Fruit fly (Drosophila melanogaster) whole organism, embryonic: ENCODE data around the gene NFAT.

Experiments
- Awh ChIP-seq: fragments of 200-800 bp; sonication (Bioruptor generic); IDR thresholded peaks from 2 replicates; pipeline ENCODE4, ENCODE4 v1.3.6; 2022; ENCODE audit warnings: missing biosample characterization, missing genetic modification characterization
- C15 ChIP-seq: fragments of 200-800 bp; sonication (Bioruptor generic); IDR thresholded peaks from 3 replicates; pipeline ENCODE4 v1.3.6; 2022; ENCODE audit warnings: missing biosample characterization, missing genetic modification characterization
- CG10274 ChIP-seq: fragments of 200-800 bp; sonication (Bioruptor generic); optimal IDR thresholded peaks from 3 replicates; lab custom pipeline; 2017; ENCODE audit warnings: missing biosample characterization, mild to moderate bottlenecking, missing genetic modification characterization
- CG10959 ChIP-seq: fragments of 200-800 bp; sonication (Bioruptor generic); IDR thresholded peaks from 2 replicates; pipeline ENCODE4 v1.3.6; 2022; ENCODE audit warnings: missing biosample characterization, missing genetic modification characterization
- CG1647 ChIP-seq: fragments of 200-800 bp; sonication (Bioruptor generic); optimal IDR thresholded peaks from 3 replicates; lab custom pipeline; 2016; ENCODE audit warnings: missing biosample characterization, missing genetic modification characterization
- CG17359 ChIP-seq: fragments of 200-800 bp; sonication (Bioruptor generic); optimal IDR thresholded peaks from 3 replicates; lab custom pipeline; 2018; ENCODE audit warnings: missing biosample characterization, mild to moderate bottlenecking, missing genetic modification characterization, moderate library complexity
- CG18262 ChIP-seq: fragments of 200-800 bp; optimal IDR thresholded peaks from 3 replicates; lab custom pipeline; 2019; ENCODE audit warnings: missing biosample characterization, mild to moderate bottlenecking, missing genetic modification characterization, moderate library complexity
- CG18476 ChIP-seq: fragments of 200-800 bp; sonication (Bioruptor generic); optimal IDR thresholded peaks from 2 replicates; lab custom pipeline; 2016; ENCODE audit warnings: missing biosample characterization, mild to moderate bottlenecking, missing genetic modification characterization
- CG18599 ChIP-seq: fragments of 200-800 bp; sonication (Bioruptor generic); optimal IDR thresholded peaks from 3 replicates; lab custom pipeline; 2017; ENCODE audit warnings: missing biosample characterization, missing genetic modification characterization, mild to moderate bottlenecking, moderate library complexity, missing genetic modification reagents
- CG3281 ChIP-seq: fragments of 200-800 bp; sonication (Bioruptor generic); optimal IDR thresholded peaks from 3 replicates; lab custom pipeline; 2017; ENCODE audit warnings: missing biosample characterization, mild to moderate bottlenecking, missing genetic modification characterization
- CG33213 ChIP-seq: fragments of 200-800 bp; sonication (Bioruptor generic); optimal IDR thresholded peaks from 3 replicates; lab custom pipeline; 2016; ENCODE audit warnings: missing biosample characterization, missing genetic modification characterization
- CG3847 ChIP-seq: fragments of 200-800 bp; sonication (Bioruptor generic); IDR thresholded peaks from 2 replicates; pipeline ENCODE4 v1.3.6; 2022; ENCODE audit warnings: missing biosample characterization, missing genetic modification characterization
- CG7271 ChIP-seq: fragments of 200-800 bp; sonication (Bioruptor generic); optimal IDR thresholded peaks from 2 replicates; lab custom pipeline; 2018; ENCODE audit warnings: missing biosample characterization, mild to moderate bottlenecking, missing genetic modification characterization, moderate library complexity
- CG7357 ChIP-seq: fragments of 200-800 bp; sonication (Bioruptor generic); IDR thresholded peaks from 3 replicates; pipeline ENCODE4 v1.3.6; 2022; ENCODE audit warnings: missing biosample characterization, missing genetic modification characterization
- CG7372 ChIP-seq: fragments of 200-800 bp; sonication (Bioruptor generic); IDR thresholded peaks from 2 replicates; pipeline ENCODE4 v1.3.6; 2022; ENCODE audit warnings: missing biosample characterization, missing genetic modification characterization
- CG7556 ChIP-seq: fragments of 200-800 bp; sonication (Bioruptor generic); optimal IDR thresholded peaks from 2 replicates; lab custom pipeline; 2017; ENCODE audit warnings: missing biosample characterization, mild to moderate bottlenecking, missing genetic modification characterization
- CG7839 ChIP-seq: fragments of 200-800 bp; sonication (Bioruptor generic); optimal IDR thresholded peaks from 3 replicates; lab custom pipeline; 2018; ENCODE audit warnings: missing biosample characterization, mild to moderate bottlenecking, missing genetic modification characterization, moderate library complexity
- CG7928 ChIP-seq: fragments of 200-800 bp; sonication (Bioruptor generic); optimal IDR thresholded peaks from 2 replicates; lab custom pipeline; 2017; ENCODE audit warnings: missing biosample characterization, mild to moderate bottlenecking, missing genetic modification characterization
- CG8281 ChIP-seq: fragments of 200-800 bp; sonication (Bioruptor generic); optimal IDR thresholded peaks from 2 replicates; lab custom pipeline; 2018; ENCODE audit warnings: missing biosample characterization, mild to moderate bottlenecking, missing genetic modification characterization, moderate library complexity
- CG8924 ChIP-seq: fragments of 200-800 bp; optimal IDR thresholded peaks from 3 replicates; lab custom pipeline; 2019; ENCODE audit warnings: missing biosample characterization, mild to moderate bottlenecking, missing genetic modification characterization, moderate library complexity
- CG9437 ChIP-seq: fragments of 200-800 bp; sonication (Bioruptor generic); optimal IDR thresholded peaks from 2 replicates; lab custom pipeline; 2018; ENCODE audit warnings: missing biosample characterization, mild to moderate bottlenecking, missing genetic modification characterization
- CG9932 ChIP-seq: fragments of 200-800 bp; sonication (Bioruptor generic); IDR thresholded peaks from 2 replicates; pipeline ENCODE4 v1.3.6; 2022; ENCODE audit warnings: missing biosample characterization, missing genetic modification characterization
- Chrac-16 ChIP-seq: fragments of 200-800 bp; sonication (Bioruptor generic); optimal IDR thresholded peaks from 3 replicates; lab custom pipeline; 2016; ENCODE audit warnings: missing biosample characterization, missing genetic modification characterization
- D ChIP-seq, 2 experiments: fragments of 200-800 bp in 1 of 2; fragments of >200 bp in 1 of 2; sonication (Bioruptor generic) in 1 of 2; optimal IDR thresholded peaks; 2 replicates in 1 of 2; 3 replicates in 1 of 2; lab custom pipeline; 2017; ENCODE audit warnings: mild to moderate bottlenecking in 1 of 2, missing biosample characterization in 1 of 2, missing genetic modification characterization in 1 of 2, missing genetic modification reagents in 1 of 2
- D19A ChIP-seq: fragments of 200-800 bp; optimal IDR thresholded peaks from 3 replicates; lab custom pipeline; 2019; ENCODE audit warnings: missing biosample characterization, mild to moderate bottlenecking, missing genetic modification characterization, moderate library complexity
- Gug ChIP-seq: fragments of 200-800 bp; sonication (Bioruptor generic); IDR thresholded peaks from 4 replicates; pipeline ENCODE4 v1.3.6; 2022; ENCODE audit warnings: missing biosample characterization, missing genetic modification characterization
- Hr3 ChIP-seq: fragments of 200-800 bp; sonication (Bioruptor generic); optimal IDR thresholded peaks from 3 replicates; lab custom pipeline; 2016; ENCODE audit warnings: missing biosample characterization, missing genetic modification characterization
- MBD-R2 ChIP-seq: fragments of 200-800 bp; sonication (Bioruptor generic); IDR thresholded peaks from 2 replicates; pipeline ENCODE4 v1.3.6; 2022; ENCODE audit warnings: missing biosample characterization, missing genetic modification characterization
- MESR4 ChIP-seq: fragments of 200-800 bp; sonication (Bioruptor generic); optimal IDR thresholded peaks from 2 replicates; lab custom pipeline; 2018; ENCODE audit warnings: missing biosample characterization, mild to moderate bottlenecking, missing genetic modification characterization, moderate library complexity
- Max ChIP-seq: fragments of 200-800 bp; sonication (Bioruptor generic); optimal IDR thresholded peaks from 2 replicates; lab custom pipeline; 2016; ENCODE audit warnings: missing biosample characterization, mild to moderate bottlenecking, missing genetic modification characterization
- PHDP ChIP-seq: fragments of 200-800 bp; sonication (Bioruptor generic); optimal IDR thresholded peaks from 3 replicates; lab custom pipeline; 2018; ENCODE audit warnings: missing biosample characterization, mild to moderate bottlenecking, missing genetic modification characterization, moderate library complexity
- Sry-δ ChIP-seq: fragments of 200-800 bp; sonication (Bioruptor generic); optimal IDR thresholded peaks from 2 replicates; lab custom pipeline; 2016; ENCODE audit warnings: missing biosample characterization, missing genetic modification characterization
- Xrp1 ChIP-seq: fragments of 200-800 bp; sonication (Bioruptor generic); IDR thresholded peaks from 2 replicates; pipeline ENCODE4 v1.3.6; 2022; ENCODE audit warnings: missing biosample characterization, missing genetic modification characterization
- ara ChIP-seq: fragments of 200-800 bp; sonication (Bioruptor generic); IDR thresholded peaks from 2 replicates; pipeline ENCODE4 v1.3.6; 2022; ENCODE audit warnings: missing biosample characterization, missing genetic modification characterization
- cg ChIP-seq: fragments of 200-800 bp; sonication (Bioruptor generic); optimal IDR thresholded peaks from 3 replicates; lab custom pipeline; 2019; ENCODE audit warnings: missing biosample characterization, mild to moderate bottlenecking, missing genetic modification characterization, moderate library complexity
- cwo ChIP-seq: fragments of 200-800 bp; sonication (Bioruptor generic); optimal IDR thresholded peaks from 3 replicates; lab custom pipeline; 2017; ENCODE audit warnings: missing biosample characterization, missing genetic modification characterization, mild to moderate bottlenecking, moderate library complexity, missing genetic modification reagents
- dan ChIP-seq: fragments of 200-800 bp; sonication (Bioruptor generic); IDR thresholded peaks from 2 replicates; pipeline ENCODE4 v1.3.6; 2022; ENCODE audit warnings: missing biosample characterization, missing genetic modification characterization
- dmrt11E ChIP-seq: fragments of 200-800 bp; sonication (Bioruptor generic); optimal IDR thresholded peaks from 3 replicates; lab custom pipeline; 2018; ENCODE audit warnings: missing biosample characterization, mild to moderate bottlenecking, missing genetic modification characterization, moderate library complexity
- en ChIP-seq: fragments of 200-800 bp; sonication (Bioruptor generic); optimal IDR thresholded peaks from 2 replicates; lab custom pipeline; 2016; ENCODE audit warnings: missing biosample characterization, missing genetic modification characterization
- esg ChIP-seq: fragments of 200-800 bp; sonication (Bioruptor generic); conservative IDR thresholded peaks from 2 replicates; pipeline ENCODE4 v1.3.6; 2022; ENCODE audit warnings: missing biosample characterization, missing genetic modification characterization
- eyg ChIP-seq: fragments of 200-800 bp; sonication (Bioruptor generic); optimal IDR thresholded peaks from 3 replicates; lab custom pipeline; 2016; ENCODE audit warnings: missing biosample characterization, missing genetic modification characterization
- gro ChIP-seq: fragments of 200-800 bp; sonication (Bioruptor generic); optimal IDR thresholded peaks from 2 replicates; lab custom pipeline; 2016; ENCODE audit warnings: missing biosample characterization, missing genetic modification characterization
- ind ChIP-seq: fragments of 200-800 bp; sonication (Bioruptor generic); optimal IDR thresholded peaks from 3 replicates; lab custom pipeline; 2016; ENCODE audit warnings: missing biosample characterization, missing genetic modification characterization
- insv ChIP-seq, 2 experiments: fragments of 200-800 bp; sonication (Bioruptor generic); optimal IDR thresholded peaks; 3 replicates each; lab custom pipeline; 2016 to 2018; ENCODE audit warnings: missing biosample characterization in 2 of 2, missing genetic modification characterization in 2 of 2
- nmo ChIP-seq: fragments of 200-800 bp; sonication (Bioruptor generic); optimal IDR thresholded peaks from 2 replicates; lab custom pipeline; 2018; ENCODE audit warnings: missing biosample characterization, mild to moderate bottlenecking, missing genetic modification characterization, moderate library complexity
- ro ChIP-seq: fragments of 200-800 bp; sonication (Bioruptor generic); IDR thresholded peaks from 2 replicates; pipeline ENCODE4 v1.3.6; 2022; ENCODE audit warnings: missing biosample characterization, missing genetic modification characterization
- sens ChIP-seq: fragments of 200-800 bp; sonication (Bioruptor generic); peaks from one replicate; lab custom pipeline; 2016; ENCODE audit warnings: missing biosample characterization, missing genetic modification characterization
- sqz ChIP-seq: fragments of 200-800 bp; sonication (Bioruptor generic); optimal IDR thresholded peaks from 3 replicates; lab custom pipeline; 2018; ENCODE audit warnings: missing biosample characterization, mild to moderate bottlenecking, missing genetic modification characterization
- zen ChIP-seq: fragments of 200-800 bp; sonication (Bioruptor generic); optimal IDR thresholded peaks from 3 replicates; lab custom pipeline; 2018; ENCODE audit warnings: missing biosample characterization, mild to moderate bottlenecking, missing genetic modification characterization, moderate library complexity

The NFAT gene

DNA sequence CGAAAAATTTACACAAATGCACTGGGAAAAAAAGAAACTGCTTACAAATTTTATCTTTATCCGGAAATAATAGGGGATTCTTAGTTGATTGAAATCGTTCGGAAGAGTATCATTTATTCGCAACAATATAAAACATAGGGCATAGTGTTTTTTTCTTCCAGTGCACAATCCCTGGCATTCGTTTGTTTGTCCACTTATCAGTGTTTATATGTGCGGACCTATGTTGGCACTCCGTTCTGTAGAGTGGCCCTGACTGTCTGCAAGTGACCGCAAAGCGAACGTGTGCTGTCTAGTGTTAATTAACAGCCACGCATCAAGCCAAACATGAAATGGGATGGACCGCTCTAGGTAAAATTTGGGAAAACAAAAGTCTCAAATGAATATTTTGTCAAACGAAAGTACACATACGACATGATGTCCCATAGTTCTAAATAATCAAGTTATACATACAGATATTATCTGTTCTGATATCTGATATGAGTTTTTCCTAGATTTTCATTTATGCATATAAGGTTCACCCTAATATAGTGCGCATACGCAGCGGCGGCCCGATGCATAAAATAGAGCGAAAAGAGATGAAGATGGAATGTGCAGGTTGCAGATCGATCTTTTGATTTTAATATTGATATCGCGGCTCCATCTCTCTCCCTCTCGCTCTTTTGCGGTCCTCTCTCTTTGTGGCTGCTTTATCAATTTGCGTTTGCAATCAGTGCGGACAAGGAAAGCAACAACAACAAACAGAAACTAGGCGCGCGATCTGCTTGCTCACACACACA lies 16.8 kb downstream of the NFAT start:
- TF ChIP-seq Xrp1 (GFP tag; lab: Robert Waterston, UW) (peak; percentile 90), CG7372 (GFP tag; lab: Robert Waterston, UW) (peak; percentile 88), zen (peak; percentile 84), Hr3 (GFP tag; lab: Kevin White, UChicago) (peak; percentile 91), CG9437 (GFP tag; lab: Kevin White, UChicago) (peak; percentile 89), C15 (peak; percentile 91; the same call in 2 of the 3 replicates), CG8924 (tag; lab: Kevin White, UChicago) (peak; percentile 93), MESR4 (GFP tag; lab: Kevin White, UChicago) (peak; percentile 33), ro (GFP tag; lab: Robert Waterston, UW) (0 out of 2 replicates have a peak, but pooled peaks have one; percentile 43), insv (GFP tag; optimal IDR thresholded peaks at IDR 0.05; lab: Kevin White, UChicago) (peak in 1 of 2 experiments; percentile 47), CG18476 (GFP tag; lab: Kevin White, UChicago) (peak; percentile 90), nmo (GFP tag; lab: Kevin White, UChicago) (peak; percentile 92), CG8281 (tag; lab: Kevin White, UChicago) (peak; percentile 81), CG18599 (peak; percentile 94), Chrac-16 (GFP tag; lab: Kevin White, UChicago) (peak; percentile 92), ind (GFP tag; lab: Kevin White, UChicago) (peak; percentile 94), CG3281 (GFP tag; lab: Kevin White, UChicago) (peak; percentile 93), PHDP (tag; lab: Kevin White, UChicago) (peak; percentile 92), Awh (GFP tag; lab: Robert Waterston, UW) (peak; percentile 91), CG7271 (tag; lab: Kevin White, UChicago) (no peak), CG1647 (GFP tag; lab: Kevin White, UChicago) (peak; percentile 94), sqz (GFP tag; lab: Kevin White, UChicago) (peak; percentile 89), Gug (GFP tag; lab: Robert Waterston, UW) (peak; percentile 91), CG33213 (GFP tag; lab: Kevin White, UChicago) (peak; percentile 94), en (GFP tag; lab: Kevin White, UChicago) (peak; percentile 95), esg (GFP tag; lab: Robert Waterston, UW) (peak; percentile 89), ara (GFP tag; lab: Robert Waterston, UW) (peak; percentile 87), dmrt11E (peak; percentile 81), CG7928 (GFP tag; lab: Kevin White, UChicago) (peak; percentile 51), Max (GFP tag; lab: Kevin White, UChicago) (peak; percentile 92), CG7839 (tag; lab: Kevin White, UChicago) (peak; percentile 95), MBD-R2 (GFP tag; lab: Robert Waterston, UW) (peak; percentile 83), D19A (tag; lab: Kevin White, UChicago) (peak; percentile 88), dan (GFP tag; lab: Robert Waterston, UW) (peak; percentile 69), eyg (GFP tag; lab: Kevin White, UChicago) (peak; percentile 90), CG7556 (peak; percentile 91), gro (GFP tag; lab: Kevin White, UChicago) (peak; percentile 94), Sry-δ (GFP tag; lab: Kevin White, UChicago) (peak; percentile 69), sens (GFP tag; lab: Kevin White, UChicago) (peak; percentile 99), cwo (peak; percentile 86), CG10274 (GFP tag; lab: Kevin White, UChicago) (peak; percentile 83), CG9932 (GFP tag; lab: Robert Waterston, UW) (peak; percentile 94), D (optimal IDR thresholded peaks at IDR 0.05; lab: Kevin White, UChicago) (no peak), D (GFP tag; optimal IDR thresholded peaks at IDR 0.05; lab: Kevin White, UChicago) (peak; percentile 89), CG17359 (tag; lab: Kevin White, UChicago) (peak; percentile 93), CG7357 (GFP tag; lab: Robert Waterston, UW) (peak; percentile 88), cg (no peak), CG18262 (tag; lab: Kevin White, UChicago) (peak; percentile 90), CG3847 (GFP tag; lab: Robert Waterston, UW) (peak; percentile 94), CG10959 (peak; percentile 71)
